Worm (Caenorhabditis elegans) whole organism, L2 larva: ENCODE data around the gene ida-1.

Experiments used
- C34F6.9 ChIP-seq: fragments of 150-350 bp; optimal IDR thresholded peaks from 2 replicates; lab custom pipeline; 2014; ENCODE audit warnings: missing biosample characterization, missing genetic modification characterization
- F13H6.1 ChIP-seq: sonication (generic microtip); optimal IDR thresholded peaks from 2 replicates; lab custom pipeline; 2016; ENCODE audit warnings: missing genetic modification characterization, missing compliant biosample characterization
- R02D3.7 ChIP-seq: fragments of 150-350 bp; optimal IDR thresholded peaks from 2 replicates; lab custom pipeline; 2014; ENCODE audit warnings: missing biosample characterization, missing genetic modification characterization
- alr-1 ChIP-seq: fragments of 150-350 bp; optimal IDR thresholded peaks from 2 replicates; lab custom pipeline; 2014; ENCODE audit warnings: missing biosample characterization, missing genetic modification characterization
- blmp-1 ChIP-seq: sonication (generic microtip); optimal IDR thresholded peaks from 2 replicates; lab custom pipeline; 2017; ENCODE audit warnings: missing genetic modification characterization, mild to moderate bottlenecking, missing compliant biosample characterization, antibody characterized with exemption, moderate library complexity; ENCODE audit not compliant: insufficient read depth
- ceh-16 ChIP-seq: fragments of 150-350 bp; optimal IDR thresholded peaks from 2 replicates; lab custom pipeline; 2014; ENCODE audit warnings: missing biosample characterization, missing genetic modification characterization
- ceh-82 ChIP-seq: fragments of 150-350 bp; optimal IDR thresholded peaks from 2 replicates; lab custom pipeline; 2014; ENCODE audit warnings: missing biosample characterization, missing genetic modification characterization
- crh-2 ChIP-seq: sonication (generic microtip); optimal IDR thresholded peaks from 2 replicates; lab custom pipeline; 2017; ENCODE audit warnings: missing biosample characterization, missing genetic modification characterization
- dmd-4 ChIP-seq: sonication (generic microtip); optimal IDR thresholded peaks from 2 replicates; lab custom pipeline; 2017; ENCODE audit warnings: missing biosample characterization, missing genetic modification characterization
- egl-27 ChIP-seq: sonication (generic microtip); optimal IDR thresholded peaks from 3 replicates; lab custom pipeline; 2017; ENCODE audit warnings: missing biosample characterization, missing genetic modification reagents, missing genetic modification characterization
- elt-1 ChIP-seq: fragments of 150-350 bp; optimal IDR thresholded peaks from 2 replicates; lab custom pipeline; 2014; ENCODE audit warnings: missing biosample characterization, missing genetic modification characterization
- fos-1 ChIP-seq: fragments of 150-350 bp; optimal IDR thresholded peaks from 2 replicates; lab custom pipeline; 2014; ENCODE audit warnings: missing biosample characterization, missing genetic modification characterization
- gmeb-1 ChIP-seq: fragments of 150-350 bp; optimal IDR thresholded peaks from 2 replicates; lab custom pipeline; 2014; ENCODE audit warnings: missing biosample characterization, missing genetic modification characterization
- lin-11 ChIP-seq: fragments of 150-350 bp; sonication (generic microtip); optimal IDR thresholded peaks from 2 replicates; lab custom pipeline; 2014; ENCODE audit warnings: missing biosample characterization, missing genetic modification characterization, inconsistent platforms, mixed read lengths
- lin-13 ChIP-seq: fragments of 150-350 bp; optimal IDR thresholded peaks from 2 replicates; lab custom pipeline; 2014; ENCODE audit warnings: missing biosample characterization, missing genetic modification reagents, missing genetic modification characterization
- lin-39 ChIP-seq: fragments of 150-350 bp; optimal IDR thresholded peaks from 2 replicates; lab custom pipeline; 2014; ENCODE audit warnings: missing biosample characterization, missing genetic modification reagents, missing genetic modification characterization
- lsy-2 ChIP-seq, 2 experiments: fragments of 150-350 bp in 1 of 2; sonication (generic microtip) in 1 of 2; optimal IDR thresholded peaks; 2 replicates each; lab custom pipeline; 2014 to 2017; ENCODE audit warnings: missing biosample characterization in 2 of 2, missing genetic modification characterization in 2 of 2
- mdl-1 ChIP-seq, 2 experiments: fragments of 150-350 bp in 1 of 2; sonication (generic microtip) in 1 of 2; optimal IDR thresholded peaks; 2 replicates each; lab custom pipeline; 2017; ENCODE audit warnings: missing biosample characterization in 2 of 2, missing genetic modification characterization in 2 of 2
- nhr-10 ChIP-seq: sonication (generic microtip); optimal IDR thresholded peaks from 2 replicates; lab custom pipeline; 2017; ENCODE audit warnings: missing biosample characterization, missing genetic modification characterization
- nhr-11 ChIP-seq: fragments of 150-350 bp; optimal IDR thresholded peaks from 2 replicates; lab custom pipeline; 2014; ENCODE audit warnings: missing biosample characterization, missing genetic modification characterization
- nhr-129 ChIP-seq: fragments of 150-350 bp; optimal IDR thresholded peaks from 2 replicates; lab custom pipeline; 2014; ENCODE audit warnings: missing biosample characterization, missing genetic modification characterization
- nhr-21 ChIP-seq: fragments of 150-350 bp; optimal IDR thresholded peaks from 2 replicates; lab custom pipeline; 2014; ENCODE audit warnings: missing biosample characterization, missing genetic modification characterization
- nhr-23 ChIP-seq: fragments of 150-350 bp; optimal IDR thresholded peaks from 2 replicates; lab custom pipeline; 2014; ENCODE audit warnings: missing biosample characterization, missing genetic modification reagents, missing genetic modification characterization
- nhr-6 ChIP-seq: fragments of 150-350 bp; optimal IDR thresholded peaks from 2 replicates; lab custom pipeline; 2014; ENCODE audit warnings: missing biosample characterization, missing genetic modification characterization
- sem-4 ChIP-seq: fragments of 150-350 bp; optimal IDR thresholded peaks from 2 replicates; lab custom pipeline; 2014; ENCODE audit warnings: missing biosample characterization, missing genetic modification reagents, missing genetic modification characterization
- sma-3 ChIP-seq: sonication (generic microtip); optimal IDR thresholded peaks from 2 replicates; lab custom pipeline; 2016; ENCODE audit warnings: missing genetic modification reagents, missing genetic modification characterization, missing compliant biosample characterization
- sma-9 ChIP-seq, 2 experiments: fragments of 150-350 bp in 1 of 2; sonication (generic microtip) in 1 of 2; optimal IDR thresholded peaks; 2 replicates each; lab custom pipeline; 2014 to 2016; ENCODE audit warnings: missing genetic modification characterization in 2 of 2, mild to moderate bottlenecking in 1 of 2, missing biosample characterization in 1 of 2, missing compliant biosample characterization in 1 of 2, missing genetic modification reagents in 1 of 2, moderate library complexity in 1 of 2
- snpc-4 ChIP-seq: fragments of 150-350 bp; optimal IDR thresholded peaks from 2 replicates; lab custom pipeline; 2014; ENCODE audit warnings: missing biosample characterization, missing genetic modification characterization
- unc-55 ChIP-seq: fragments of 150-350 bp; sonication (generic microtip); optimal IDR thresholded peaks from 3 replicates; lab custom pipeline; 2014; ENCODE audit warnings: missing biosample characterization, missing genetic modification reagents, missing genetic modification characterization
- zag-1 ChIP-seq: fragments of 150-350 bp; optimal IDR thresholded peaks from 2 replicates; lab custom pipeline; 2014; ENCODE audit warnings: missing biosample characterization, missing genetic modification characterization
- ztf-11 ChIP-seq: sonication (generic microtip); optimal IDR thresholded peaks from 2 replicates; lab custom pipeline; 2017; ENCODE audit warnings: missing biosample characterization, missing genetic modification characterization
- ztf-4 ChIP-seq: fragments of 150-350 bp; optimal IDR thresholded peaks from 2 replicates; lab custom pipeline; 2014; ENCODE audit warnings: missing biosample characterization, missing genetic modification characterization

Gene ida-1

DNA sequence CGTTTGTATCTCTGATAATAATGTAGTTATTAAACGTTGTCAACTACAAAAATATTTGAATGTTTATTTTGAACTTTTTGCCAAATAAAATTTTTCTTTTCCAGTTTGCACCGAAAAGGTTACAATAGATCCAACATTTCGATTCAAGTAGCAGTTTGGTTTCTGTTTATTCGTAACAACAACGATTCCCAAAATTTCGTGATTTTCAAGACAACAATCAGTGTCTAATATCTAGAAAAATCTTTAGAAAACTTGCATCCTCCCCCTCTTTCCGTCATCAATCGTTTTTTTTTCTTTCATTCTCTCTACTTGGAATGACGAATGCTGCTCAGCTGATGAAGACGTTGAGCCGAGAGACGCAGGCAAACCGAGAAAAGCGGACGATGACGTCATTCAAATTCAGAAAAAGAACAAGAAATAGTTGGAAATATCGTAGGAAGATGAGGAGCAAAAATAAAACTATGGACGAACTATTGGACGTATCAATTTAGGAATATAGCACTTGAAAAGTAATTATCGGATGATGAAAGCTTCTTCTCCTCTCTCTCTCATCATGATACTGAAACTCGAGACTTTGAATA, 3.3 kb downstream of the ida-1 start (continued):
- no peak for TF ChIP-seq alr-1 (tag; lab: Kevin White, UChicago)
- TF ChIP-seq dmd-4 (tag; lab: Kevin White, UChicago), result no peak
- TF ChIP-seq egl-27, result peak; percentile 27
- peak; percentile 62 for TF ChIP-seq lin-13
- TF ChIP-seq C34F6.9 (tag; lab: Kevin White, UChicago), result peak; percentile 88
- peak; percentile 43 for TF ChIP-seq nhr-6
- no peak for TF ChIP-seq lin-39 (tag; lab: Kevin White, UChicago)
- peak; percentile 78 for TF ChIP-seq crh-2 (tag; lab: Kevin White, UChicago)
- TF ChIP-seq, all 48 proteins: peak for 19

- no peak for TF ChIP-seq F13H6.1 (tag; lab: Kevin White, UChicago)
- peak; percentile 36 for TF ChIP-seq sem-4 (tag; lab: Kevin White, UChicago)
- TF ChIP-seq ceh-82, result no peak
- peak; percentile 32 for TF ChIP-seq unc-55
- no peak for TF ChIP-seq fos-1
- TF ChIP-seq C34F6.9 (tag; lab: Kevin White, UChicago), result peak; percentile 2
- no peak for TF ChIP-seq zag-1 (tag; lab: Kevin White, UChicago)
Measured at ce11 chrIII:5760721-5761120, 5.4 kb downstream of the ida-1 start.

ce11 chrIII:5761886-5762285, 6.5 kb downstream of the ida-1 start:
- TF ChIP-seq sma-3 (GFP tag; lab: Kevin White, UChicago), result peak; percentile 2
- no peak for TF ChIP-seq zag-1 (tag; lab: Kevin White, UChicago)
- no peak for TF ChIP-seq nhr-129 (tag; lab: Kevin White, UChicago)

- TF ChIP-seq unc-55 (peak; percentile 49), sma-9 (GFP tag; optimal IDR thresholded peaks at IDR 0.05; lab: Kevin White, UChicago) (peak; percentile 14), sma-9 (tag; optimal IDR thresholded peaks at IDR 0.05; lab: Kevin White, UChicago) (no peak), nhr-21 (tag; lab: Kevin White, UChicago) (peak; percentile 22), lsy-2 (tag; optimal IDR thresholded peaks at IDR 0.05; lab: Kevin White, UChicago) (peak in 1 of 2 experiments; percentile 32), C34F6.9 (tag; lab: Kevin White, UChicago) (peak; percentile 1), dmd-4 (tag; lab: Kevin White, UChicago) (no peak)
- TF ChIP-seq, all 48 proteins: peak for 5
Measured at ce11 chrIII:5763988-5764387, 8.6 kb downstream of the ida-1 start.

ce11 chrIII:5769726-5770235, 14.4 kb downstream of the ida-1 start, which contains the start of gene cutl-23:
Gene cutl-23, plus strand, starts transcription at chrIII:5770185.
- peak; percentile 21 for TF ChIP-seq F13H6.1 (tag; lab: Kevin White, UChicago)
- no peak for TF ChIP-seq ceh-82
- TF ChIP-seq sma-3 (GFP tag; lab: Kevin White, UChicago), result peak; percentile 12
- no peak for TF ChIP-seq nhr-23 (tag; lab: Kevin White, UChicago)
- peak; percentile 25 for TF ChIP-seq sma-9 (GFP tag; optimal IDR thresholded peaks at IDR 0.05; lab: Kevin White, UChicago)
- no peak for TF ChIP-seq sma-9 (tag; optimal IDR thresholded peaks at IDR 0.05; lab: Kevin White, UChicago)
- TF ChIP-seq, all 48 proteins: peak for 3

DNA sequence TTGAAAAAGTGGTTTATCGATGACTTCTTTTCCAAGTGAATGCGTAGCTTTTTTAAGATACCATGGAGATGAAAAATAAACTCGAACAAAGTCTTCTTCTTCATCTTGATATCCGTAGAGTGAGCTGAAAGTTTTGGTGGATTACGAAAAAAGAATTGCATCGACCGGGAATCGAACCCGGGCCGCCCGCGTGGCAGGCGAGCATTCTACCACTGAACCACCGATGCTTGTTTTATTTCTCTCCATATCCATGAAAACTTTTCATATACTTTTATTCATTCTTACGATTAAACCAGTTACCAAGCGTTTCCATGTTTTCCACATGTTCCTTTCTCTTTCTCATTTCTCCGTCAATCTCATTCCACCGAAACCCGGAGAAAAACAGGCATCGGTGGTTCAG, 26.7 kb downstream of the ida-1 start:
- no peak for TF ChIP-seq nhr-23 (tag; lab: Kevin White, UChicago)
- TF ChIP-seq lin-13, result no peak
- TF ChIP-seq lsy-2 (tag; optimal IDR thresholded peaks at IDR 0.05; lab: Kevin White, UChicago), result no peak
- no peak for TF ChIP-seq nhr-129 (tag; lab: Kevin White, UChicago)
- no peak for TF ChIP-seq ztf-11 (tag; lab: Kevin White, UChicago)

DNA sequence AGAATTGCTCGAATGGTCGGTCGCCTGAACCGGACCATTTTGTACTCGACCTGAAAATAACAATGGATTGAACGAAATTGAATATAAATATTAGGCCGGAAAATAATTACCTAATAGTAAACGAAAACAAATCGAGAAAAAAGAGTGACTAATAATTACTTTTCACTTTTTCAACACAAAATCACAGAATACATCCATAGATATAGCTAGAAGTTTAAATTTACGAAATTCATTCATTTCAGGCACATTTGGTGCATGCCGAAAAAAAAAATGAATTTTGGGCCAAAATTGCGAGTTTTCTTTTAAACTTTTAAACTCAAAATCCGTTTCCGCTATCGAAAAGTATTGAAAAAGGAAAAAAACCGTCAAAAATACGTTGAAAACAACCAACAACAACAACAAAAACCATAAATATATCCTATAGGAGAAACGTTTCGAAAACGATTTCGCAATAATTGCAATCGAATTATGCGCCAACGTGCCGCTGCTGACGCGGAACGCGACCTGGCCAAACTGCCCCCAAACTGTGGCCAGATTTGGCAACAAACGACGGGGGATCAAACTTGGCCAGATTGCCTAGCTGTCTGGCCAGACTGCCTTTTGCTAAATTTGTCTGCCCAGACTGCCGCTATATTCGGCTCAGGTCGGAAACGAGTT, 30.1 kb downstream of the ida-1 start, which contains the start of gene Y37B11A.3:
Y37B11A.3 (minus strand) TSS at position 51 of the 657 bp plus-strand sequence.
- TF ChIP-seq zag-1 (tag; lab: Kevin White, UChicago) (peak; percentile 23), sma-9 (GFP tag; optimal IDR thresholded peaks at IDR 0.05; lab: Kevin White, UChicago) (peak; percentile 81), sma-9 (tag; optimal IDR thresholded peaks at IDR 0.05; lab: Kevin White, UChicago) (no peak), nhr-21 (tag; lab: Kevin White, UChicago) (peak; percentile 55), nhr-23 (tag; lab: Kevin White, UChicago) (no peak), ztf-4 (tag; lab: Kevin White, UChicago) (peak; percentile 46), snpc-4 (peak; percentile 15), nhr-10 (tag; lab: Kevin White, UChicago) (no peak), ztf-11 (tag; lab: Kevin White, UChicago) (no peak), R02D3.7 (tag; lab: Kevin White, UChicago) (peak; percentile 35), lin-11 (peak; percentile 71), nhr-129 (tag; lab: Kevin White, UChicago) (peak; percentile 71), F13H6.1 (tag; lab: Kevin White, UChicago) (peak; percentile 61), sma-3 (GFP tag; lab: Kevin White, UChicago) (peak; percentile 81), blmp-1 (tag; lab: Kevin White, UChicago) (peak; percentile 19), lin-39 (tag; lab: Kevin White, UChicago) (no peak), ceh-82 (peak; percentile 7), dmd-4 (tag; lab: Kevin White, UChicago) (no peak), C34F6.9 (tag; lab: Kevin White, UChicago) (peak; percentile 84), elt-1 (tag; lab: Kevin White, UChicago) (no peak), crh-2 (tag; lab: Kevin White, UChicago) (peak; percentile 63), nhr-11 (tag; lab: Kevin White, UChicago) (no peak), gmeb-1 (tag; lab: Kevin White, UChicago) (peak; percentile 84), egl-27 (peak; percentile 27), fos-1 (peak; percentile 19), mdl-1 (tag; optimal IDR thresholded peaks at IDR 0.05; lab: Kevin White, UChicago) (no peak), lin-13 (peak; percentile 67), ceh-16 (no peak), unc-55 (peak; percentile 82)
